Fruit fly (Drosophila melanogaster) whole organism, wandering third instar larva: ENCODE results near the gene CG4789.

ENCODE experiments used
- Abd-B ChIP-seq: fragments of >200 bp; optimal IDR thresholded peaks from 2 replicates; lab custom pipeline; 2017; ENCODE audit warnings: missing biosample characterization, missing genetic modification characterization
- CG32264 ChIP-seq: fragments of 200-800 bp; sonication (Bioruptor generic); optimal IDR thresholded peaks from 2 replicates; lab custom pipeline; 2016; ENCODE audit warnings: missing biosample characterization, missing genetic modification characterization
- CG9705 ChIP-seq: fragments of 200-800 bp; sonication (Bioruptor generic); optimal IDR thresholded peaks from 2 replicates; lab custom pipeline; 2018; ENCODE audit warnings: missing biosample characterization, mild to moderate bottlenecking, missing genetic modification characterization
- CrebA ChIP-seq: fragments of 200-800 bp; sonication (Bioruptor generic); optimal IDR thresholded peaks from 2 replicates; lab custom pipeline; 2016; ENCODE audit warnings: missing biosample characterization, mild to moderate bottlenecking, missing genetic modification characterization, borderline replicate concordance
- Dfd ChIP-seq: fragments of >200 bp; optimal IDR thresholded peaks from 2 replicates; lab custom pipeline; 2017; ENCODE audit warnings: missing biosample characterization, missing genetic modification characterization
- Dif ChIP-seq: fragments of 200-275, 200-300 bp; sonication (Bioruptor generic); optimal IDR thresholded peaks from 2 replicates; lab custom pipeline; 2018; ENCODE audit warnings: missing biosample characterization, missing genetic modification characterization; ENCODE audit not compliant: partially characterized antibody
- GATAd ChIP-seq: sonication (Bioruptor generic); optimal IDR thresholded peaks from 2 replicates; lab custom pipeline; 2016; ENCODE audit warnings: missing biosample characterization, missing genetic modification characterization
- HLH106 ChIP-seq: fragments of 200-800 bp; optimal IDR thresholded peaks from 3 replicates; lab custom pipeline; 2019; ENCODE audit warnings: missing biosample characterization, mild to moderate bottlenecking, missing genetic modification characterization, moderate library complexity
- Hnf4 ChIP-seq: fragments of 200-800 bp; sonication (Bioruptor generic); optimal IDR thresholded peaks from 2 replicates; lab custom pipeline; 2016; ENCODE audit warnings: missing biosample characterization, mild to moderate bottlenecking, missing genetic modification characterization
- Hr78 ChIP-seq: fragments of >200 bp; optimal IDR thresholded peaks from 2 replicates; lab custom pipeline; 2017; ENCODE audit warnings: missing biosample characterization, missing genetic modification characterization
- Jra ChIP-seq: sonication (Bioruptor generic); optimal IDR thresholded peaks from 2 replicates; lab custom pipeline; 2016; ENCODE audit warnings: missing biosample characterization, missing genetic modification characterization
- Mio ChIP-seq: sonication (Bioruptor generic); optimal IDR thresholded peaks from 2 replicates; lab custom pipeline; 2016; ENCODE audit warnings: missing biosample characterization, missing genetic modification characterization
- Myc ChIP-seq: fragments of >200 bp; optimal IDR thresholded peaks from 2 replicates; lab custom pipeline; 2017
- N ChIP-seq: fragments of >200 bp; optimal IDR thresholded peaks from 2 replicates; lab custom pipeline; 2018; ENCODE audit warnings: missing biosample characterization, missing external identifiers, missing genetic modification characterization
- OdsH ChIP-seq: fragments of 200-800 bp; sonication (Bioruptor generic); optimal IDR thresholded peaks from 2 replicates; lab custom pipeline; 2016; ENCODE audit warnings: missing biosample characterization, mild to moderate bottlenecking, missing genetic modification characterization
- Rel ChIP-seq, 2 experiments: fragments of 200-800 bp; sonication (Bioruptor generic) in 1 of 2; optimal IDR thresholded peaks; 2 replicates in 1 of 2; 3 replicates in 1 of 2; lab custom pipeline; 2016 to 2019; ENCODE audit warnings: mild to moderate bottlenecking in 2 of 2, missing biosample characterization in 2 of 2, missing genetic modification characterization in 2 of 2, moderate library complexity in 1 of 2
- Sp1 ChIP-seq: fragments of 200-800 bp; sonication (Bioruptor generic); optimal IDR thresholded peaks from 3 replicates; lab custom pipeline; 2019; ENCODE audit warnings: missing biosample characterization, mild to moderate bottlenecking, missing genetic modification characterization, moderate library complexity
- Vsx2 ChIP-seq: fragments of 200-300, 225-300 bp; sonication (Bioruptor generic); optimal IDR thresholded peaks from 2 replicates; lab custom pipeline; 2018; ENCODE audit warnings: missing biosample characterization, missing genetic modification characterization; ENCODE audit not compliant: partially characterized antibody
- br ChIP-seq: fragments of 200-800 bp; sonication (Bioruptor generic); optimal IDR thresholded peaks from 2 replicates; lab custom pipeline; 2016; ENCODE audit warnings: missing biosample characterization, missing genetic modification characterization
- brk ChIP-seq: fragments of 200-800 bp; sonication (Bioruptor generic); optimal IDR thresholded peaks from 2 replicates; lab custom pipeline; 2016; ENCODE audit warnings: missing biosample characterization, mild to moderate bottlenecking, missing genetic modification characterization
- dl ChIP-seq, 2 experiments: fragments of 175-275, 200-275 bp in 1 of 2; fragments of 200-275 bp in 1 of 2; sonication (Bioruptor generic); optimal IDR thresholded peaks; lab custom pipeline; 2018; ENCODE audit warnings: mild to moderate bottlenecking in 2 of 2, missing biosample characterization in 2 of 2, missing genetic modification characterization in 2 of 2, moderate library complexity in 2 of 2; ENCODE audit not compliant: partially characterized antibody in 2 of 2, insufficient read depth in 1 of 2
- dmrt93B ChIP-seq: fragments of 200-800 bp; sonication (Bioruptor generic); optimal IDR thresholded peaks from 2 replicates; lab custom pipeline; 2018; ENCODE audit warnings: missing biosample characterization, mild to moderate bottlenecking, missing genetic modification characterization
- ey ChIP-seq: fragments of 200-800 bp; sonication (Bioruptor generic); optimal IDR thresholded peaks from 2 replicates; lab custom pipeline; 2016; ENCODE audit warnings: missing biosample characterization, missing genetic modification characterization
- foxo ChIP-seq, 2 experiments: fragments of 200-800 bp; sonication (Bioruptor generic); optimal IDR thresholded peaks; 2 replicates in 1 of 2; 3 replicates in 1 of 2; lab custom pipeline; 2016 to 2017; ENCODE audit warnings: missing biosample characterization in 2 of 2, missing genetic modification characterization in 2 of 2
- fru ChIP-seq: fragments of 200-800 bp; sonication (Bioruptor generic); optimal IDR thresholded peaks from 3 replicates; lab custom pipeline; 2016; ENCODE audit warnings: missing biosample characterization, mild to moderate bottlenecking, missing genetic modification characterization
- h ChIP-seq: fragments of 200-800 bp; sonication (Bioruptor generic); optimal IDR thresholded peaks from 3 replicates; lab custom pipeline; 2016; ENCODE audit warnings: missing biosample characterization, mild to moderate bottlenecking, missing genetic modification characterization
- jim ChIP-seq: fragments of 175-275, 200-325 bp; sonication (Bioruptor generic); optimal IDR thresholded peaks from 2 replicates; lab custom pipeline; 2016; ENCODE audit warnings: missing biosample characterization, mild to moderate bottlenecking, missing genetic modification characterization
- lola ChIP-seq: fragments of >200 bp; optimal IDR thresholded peaks from 2 replicates; lab custom pipeline; 2017; ENCODE audit warnings: missing biosample characterization, missing genetic modification characterization
- pan ChIP-seq: fragments of >200 bp; optimal IDR thresholded peaks from 2 replicates; lab custom pipeline; 2017
- psq ChIP-seq: fragments of 200-800 bp; sonication (Bioruptor generic); optimal IDR thresholded peaks from 3 replicates; lab custom pipeline; 2017; ENCODE audit warnings: missing biosample characterization, mild to moderate bottlenecking, missing genetic modification characterization, moderate library complexity
- rgr ChIP-seq: fragments of 200-800 bp; sonication (Bioruptor generic); optimal IDR thresholded peaks from 3 replicates; lab custom pipeline; 2016; ENCODE audit warnings: missing biosample characterization, mild to moderate bottlenecking, missing genetic modification characterization
- sage ChIP-seq: fragments of 200-800 bp; sonication (Bioruptor generic); optimal IDR thresholded peaks from 2 replicates; lab custom pipeline; 2016; ENCODE audit warnings: missing biosample characterization, mild to moderate bottlenecking, missing genetic modification characterization
- sv ChIP-seq: fragments of 200-800 bp; sonication (Bioruptor generic); optimal IDR thresholded peaks from 3 replicates; lab custom pipeline; 2016; ENCODE audit warnings: missing biosample characterization, missing genetic modification characterization
- tai ChIP-seq: sonication (Bioruptor generic); optimal IDR thresholded peaks from 2 replicates; lab custom pipeline; 2016; ENCODE audit warnings: missing biosample characterization, missing genetic modification characterization
- usp ChIP-seq: fragments of >200 bp; optimal IDR thresholded peaks from 2 replicates; lab custom pipeline; 2017; ENCODE audit warnings: missing biosample characterization, missing genetic modification characterization
- woc ChIP-seq: sonication (Bioruptor generic); optimal IDR thresholded peaks from 2 replicates; lab custom pipeline; 2016; ENCODE audit warnings: missing biosample characterization, mild to moderate bottlenecking, missing genetic modification characterization

CG4789 gene

dm6 chrX:16822080-16822479 lies 21.4 kb downstream of the CG4789 start (continued):
- TF ChIP-seq br (peak; percentile 36), Rel (GFP tag; optimal IDR thresholded peaks at IDR 0.05; lab: Kevin White, UChicago) (no peak), Rel (tag; optimal IDR thresholded peaks at IDR 0.05; lab: Kevin White, UChicago) (no peak), jim (no peak), lola (GFP tag; lab: Kevin White, UChicago) (no peak), Dif (no peak), CG9705 (no peak), CG32264 (GFP tag; lab: Kevin White, UChicago) (no peak), Hnf4 (peak; percentile 2), sage (no peak), Sp1 (GFP tag; lab: Kevin White, UChicago) (peak; percentile 26), dmrt93B (no peak)

- TF ChIP-seq lola (GFP tag; lab: Kevin White, UChicago) (no peak), rgr (peak; percentile 19), h (GFP tag; lab: Kevin White, UChicago) (no peak), brk (GFP tag; lab: Kevin White, UChicago) (no peak), br (no peak), usp (GFP tag; lab: Kevin White, UChicago) (no peak), OdsH (GFP tag; lab: Kevin White, UChicago) (peak; percentile 12), pan (lab: Kevin White, UChicago) (no peak), foxo (GFP tag; optimal IDR thresholded peaks at IDR 0.05; lab: Kevin White, UChicago) (peak in 1 of 2 experiments; percentile 4), CrebA (GFP tag; lab: Kevin White, UChicago) (no peak), dmrt93B (no peak), Myc (lab: Kevin White, UChicago) (no peak), GATAd (GFP tag; lab: Kevin White, UChicago) (no peak), Rel (GFP tag; optimal IDR thresholded peaks at IDR 0.05; lab: Kevin White, UChicago) (no peak), Rel (tag; optimal IDR thresholded peaks at IDR 0.05; lab: Kevin White, UChicago) (peak; percentile 77)
These were observed 28.8 kb downstream of the CG4789 start for dm6 chrX:16829439-16830028.

- TF ChIP-seq GATAd (GFP tag; lab: Kevin White, UChicago) (no peak), rgr (no peak), foxo (GFP tag; optimal IDR thresholded peaks at IDR 0.05; lab: Kevin White, UChicago) (no peak)
These were observed 29.4 kb downstream of the CG4789 start for dm6 chrX:16830081-16830480.

- TF ChIP-seq dl (GFP tag; optimal IDR thresholded peaks at IDR 0.05; lab: Kevin White, UChicago; ENCODE audit: insufficient read depth in 1 of 2, partially characterized antibody in 2 of 2), result no peak
- TF ChIP-seq ey (GFP tag; lab: Kevin White, UChicago), result no peak
- TF ChIP-seq GATAd (GFP tag; lab: Kevin White, UChicago), result no peak
- TF ChIP-seq Dif, result no peak
- TF ChIP-seq N (GFP tag; lab: Kevin White, UChicago), result no peak
- TF ChIP-seq Myc (lab: Kevin White, UChicago), result no peak
- TF ChIP-seq h (GFP tag; lab: Kevin White, UChicago), result no peak
These were observed 31.1 kb downstream of the CG4789 start for dm6 chrX:16831848-16832247.

DNA sequence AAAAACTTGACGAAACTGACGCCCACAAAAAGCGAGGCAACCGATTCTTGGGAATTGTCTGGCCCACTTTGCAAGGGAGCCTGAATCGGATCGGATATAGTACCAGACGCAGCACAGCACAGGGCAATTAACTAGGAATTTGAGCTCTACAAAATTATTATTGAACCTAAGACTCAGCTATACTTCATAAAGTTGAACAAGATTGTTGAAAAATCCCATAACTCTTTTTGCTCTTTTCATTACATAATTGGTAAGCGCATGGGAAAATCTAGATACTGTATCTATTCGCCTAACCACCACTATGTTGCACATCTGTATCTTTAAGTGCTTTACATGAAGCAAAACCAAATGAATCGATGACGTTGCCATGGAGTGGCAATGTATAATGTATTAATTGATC lies 32.4 kb downstream of the CG4789 start:
- TF ChIP-seq CG9705 (no peak), Hr78 (GFP tag; lab: Kevin White, UChicago) (no peak), sage (no peak), OdsH (GFP tag; lab: Kevin White, UChicago) (no peak), GATAd (GFP tag; lab: Kevin White, UChicago) (no peak), h (GFP tag; lab: Kevin White, UChicago) (peak; percentile 30), Mio (GFP tag; lab: Kevin White, UChicago) (no peak), pan (lab: Kevin White, UChicago) (no peak), tai (GFP tag; lab: Kevin White, UChicago) (no peak), Abd-B (no peak), N (GFP tag; lab: Kevin White, UChicago) (no peak), Sp1 (GFP tag; lab: Kevin White, UChicago) (no peak), Rel (GFP tag; optimal IDR thresholded peaks at IDR 0.05; lab: Kevin White, UChicago) (no peak), Rel (tag; optimal IDR thresholded peaks at IDR 0.05; lab: Kevin White, UChicago) (no peak), Dif (no peak), Myc (lab: Kevin White, UChicago) (no peak), brk (GFP tag; lab: Kevin White, UChicago) (no peak), dmrt93B (no peak), HLH106 (no peak), Vsx2 (no peak), usp (GFP tag; lab: Kevin White, UChicago) (no peak), ey (GFP tag; lab: Kevin White, UChicago) (peak; percentile 27), rgr (peak; percentile 34), CrebA (GFP tag; lab: Kevin White, UChicago) (no peak), woc (GFP tag; lab: Kevin White, UChicago) (no peak), br (peak; percentile 15), foxo (GFP tag; optimal IDR thresholded peaks at IDR 0.05; lab: Kevin White, UChicago) (peak in 1 of 2 experiments; percentile 38), dl (GFP tag; optimal IDR thresholded peaks at IDR 0.05; lab: Kevin White, UChicago; ENCODE audit: insufficient read depth in 1 of 2, partially characterized antibody in 2 of 2) (no peak), Dfd (GFP tag; lab: Kevin White, UChicago) (no peak), Jra (GFP tag; lab: Kevin White, UChicago) (no peak), Hnf4 (no peak), sv (GFP tag; lab: Kevin White, UChicago) (peak; percentile 61), CG32264 (GFP tag; lab: Kevin White, UChicago) (no peak), jim (no peak), lola (GFP tag; lab: Kevin White, UChicago) (no peak), psq (GFP tag; lab: Kevin White, UChicago) (no peak), fru (GFP tag; lab: Kevin White, UChicago) (peak; percentile 54)
